Fruit fly (Drosophila melanogaster): ENCODE measurements around the gene Tango5.

Gene Tango5

DNA sequence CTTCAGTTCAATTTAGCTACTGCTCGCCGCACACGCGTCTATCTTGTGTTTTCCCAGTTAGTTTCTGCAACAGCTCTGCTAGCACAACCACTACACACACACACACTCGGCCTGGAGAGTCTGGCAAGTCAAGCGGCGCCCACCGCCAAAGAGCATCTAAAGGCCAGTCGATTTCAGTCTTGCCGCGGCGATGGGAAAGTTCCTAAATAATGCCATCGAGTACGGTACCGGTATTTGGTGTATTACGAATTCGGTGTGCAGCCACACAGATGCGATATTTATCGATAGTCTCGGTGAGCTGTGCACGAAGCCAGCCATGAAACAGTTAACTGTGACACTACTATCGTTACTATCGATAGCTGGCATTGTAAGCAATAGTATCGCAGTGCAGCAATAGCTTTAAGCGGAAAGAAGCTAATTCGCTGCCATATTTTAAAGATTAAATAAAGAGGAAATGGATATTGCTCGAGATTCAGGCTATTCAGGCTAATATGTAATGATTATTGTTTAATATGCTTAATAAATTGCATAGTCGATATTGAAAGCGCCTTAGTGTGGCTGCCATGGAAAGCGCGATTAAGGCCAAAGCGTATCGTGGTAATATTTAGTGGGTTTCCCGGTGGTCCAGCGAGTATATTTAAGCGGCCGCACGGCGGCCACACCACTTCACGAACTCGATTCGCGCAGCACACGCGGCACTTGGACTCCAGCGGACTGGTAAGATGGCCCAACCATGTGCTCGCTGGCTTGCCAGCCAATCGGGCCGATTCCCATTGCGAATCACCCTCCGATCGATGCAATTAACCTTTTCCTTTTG lies 19.2 kb downstream of the Tango5 start, which contains the start of gene stx (continued):
- TF ChIP-seq OdsH (GFP tag; optimal IDR thresholded peaks at IDR 0.05) (no peak), CG34406 (GFP tag; optimal IDR thresholded peaks at IDR 0.05) (no peak), Smox (GFP tag; optimal IDR thresholded peaks at IDR 0.05) (no peak), Blimp-1 (GFP tag; optimal IDR thresholded peaks at IDR 0.05) (no peak), CG8319 (GFP tag; optimal IDR thresholded peaks at IDR 0.05) (no peak), CG6163 (GFP tag; IDR thresholded peaks at IDR 0.05) (peak; percentile 55), CG9139 (GFP tag; optimal IDR thresholded peaks at IDR 0.05) (peak; percentile 37), CG6792 (GFP tag; optimal IDR thresholded peaks at IDR 0.05) (no peak), Sox14 (GFP tag; optimal IDR thresholded peaks at IDR 0.05) (peak; percentile 30), Sox102F (GFP tag; optimal IDR thresholded peaks at IDR 0.05) (no peak), Ets96B (tag; optimal IDR thresholded peaks at IDR 0.05) (no peak), CG31627 (GFP tag; optimal IDR thresholded peaks at IDR 0.05) (no peak), Hr4 (GFP tag; optimal IDR thresholded peaks at IDR 0.05) (no peak), CG3919 (GFP tag; optimal IDR thresholded peaks at IDR 0.05) (peak; percentile 52), eg (GFP tag; IDR thresholded peaks at IDR 0.05) (peak; percentile 65; the same call in 2 of the 3 replicates), CG1621 (tag; optimal IDR thresholded peaks at IDR 0.05) (peak; percentile 14), fd59A (GFP tag; optimal IDR thresholded peaks at IDR 0.05) (no peak)

DNA sequence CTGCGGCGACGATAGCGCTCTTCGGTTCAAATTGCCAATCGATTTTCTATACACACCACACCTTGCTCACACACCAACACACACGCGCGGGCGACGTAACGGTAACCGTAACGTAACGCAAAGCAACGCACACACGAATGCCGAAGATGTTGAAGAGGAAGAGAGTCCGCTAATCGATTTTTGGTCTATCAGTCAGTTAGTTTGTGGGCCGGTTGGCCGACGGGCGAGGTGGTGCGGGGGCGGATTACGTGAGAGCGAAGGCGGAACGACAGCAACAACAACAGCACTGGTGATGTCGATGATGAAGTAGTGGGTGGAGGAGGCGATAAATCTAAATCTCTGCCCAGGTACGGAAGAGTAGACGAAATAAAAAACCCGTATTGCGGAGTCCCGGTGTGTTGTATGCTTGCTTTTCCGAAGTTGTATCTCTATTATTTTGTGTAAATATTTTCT lies 19.9 kb downstream of the Tango5 start, which contains the start of gene ras:
Gene ras (plus strand): TSS at position 188 of the 453 bp plus-strand sequence.
- TF ChIP-seq CG8119 (GFP tag; IDR thresholded peaks at IDR 0.05) (no peak), Eip78C (GFP tag) (peak; percentile 50), CG6276 (GFP tag; optimal IDR thresholded peaks at IDR 0.05) (peak; percentile 11)

DNA sequence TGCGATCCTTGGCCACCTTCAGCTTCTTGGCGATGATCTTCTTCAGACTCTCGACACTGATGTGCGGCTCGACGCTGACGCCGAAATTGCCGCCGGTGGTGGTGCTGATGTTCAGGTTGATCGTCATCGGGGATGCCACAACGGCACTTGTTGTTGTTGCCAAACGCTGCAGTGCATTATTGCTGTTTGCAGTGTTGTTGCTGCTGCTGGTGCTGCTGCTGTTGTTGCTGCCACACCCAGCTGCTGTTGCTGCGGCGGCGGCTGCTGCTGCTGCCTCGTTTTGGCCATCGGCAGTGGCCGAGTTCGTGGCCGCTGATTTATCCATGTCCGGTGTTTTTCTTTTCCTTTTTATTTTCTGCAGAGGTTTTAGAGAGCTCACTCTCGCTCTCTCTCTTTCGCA lies 20.4 kb downstream of the Tango5 start:
- TF ChIP-seq Hr39 (GFP tag; optimal IDR thresholded peaks at IDR 0.05) (no peak), CG8119 (GFP tag; IDR thresholded peaks at IDR 0.05) (peak; percentile 33; the same call in 1 of the 3 replicates)

DNA sequence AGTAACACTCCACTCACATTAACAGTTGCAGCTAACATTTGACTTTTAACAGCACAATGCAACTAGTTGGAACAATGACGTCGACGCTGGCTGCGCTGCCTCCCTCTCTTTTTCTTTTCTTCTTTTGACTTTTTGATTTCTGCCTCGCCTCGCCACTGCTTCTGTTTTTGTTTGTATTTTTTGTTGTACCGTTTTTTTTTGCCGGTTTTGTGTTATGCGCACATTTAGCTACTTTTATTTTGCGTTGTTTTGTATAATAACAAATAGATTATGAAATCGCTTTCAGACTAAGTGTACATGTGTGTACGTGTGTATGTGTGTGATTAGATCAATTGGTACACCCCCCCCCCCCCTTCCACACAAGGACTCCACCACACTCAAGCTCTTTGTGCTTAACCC lies 21.6 kb downstream of the Tango5 start:
- TF ChIP-seq CG32006 (GFP tag; optimal IDR thresholded peaks at IDR 0.05) (no peak), fkh (GFP tag; optimal IDR thresholded peaks at IDR 0.05) (peak; percentile 36), CG6163 (GFP tag; IDR thresholded peaks at IDR 0.05) (peak; percentile 52; the same call in 2 of the 3 replicates), CG8119 (GFP tag; IDR thresholded peaks at IDR 0.05) (0 out of 3 replicates have a peak, but pooled peaks have one; percentile 20), CG15336 (GFP tag; IDR thresholded peaks at IDR 0.05) (0 out of 2 replicates have a peak, but pooled peaks have one; percentile 16), CG6276 (GFP tag; optimal IDR thresholded peaks at IDR 0.05) (peak; percentile 56), Gug (GFP tag; IDR thresholded peaks at IDR 0.05) (no peak), eg (GFP tag; IDR thresholded peaks at IDR 0.05) (peak; percentile 76), vri (GFP tag; optimal IDR thresholded peaks at IDR 0.05) (peak; percentile 36), CG9139 (GFP tag; optimal IDR thresholded peaks at IDR 0.05) (peak; percentile 17), Hr38 (GFP tag; optimal IDR thresholded peaks at IDR 0.05) (no peak), CG6808 (GFP tag; optimal IDR thresholded peaks at IDR 0.05) (peak; percentile 4)

DNA sequence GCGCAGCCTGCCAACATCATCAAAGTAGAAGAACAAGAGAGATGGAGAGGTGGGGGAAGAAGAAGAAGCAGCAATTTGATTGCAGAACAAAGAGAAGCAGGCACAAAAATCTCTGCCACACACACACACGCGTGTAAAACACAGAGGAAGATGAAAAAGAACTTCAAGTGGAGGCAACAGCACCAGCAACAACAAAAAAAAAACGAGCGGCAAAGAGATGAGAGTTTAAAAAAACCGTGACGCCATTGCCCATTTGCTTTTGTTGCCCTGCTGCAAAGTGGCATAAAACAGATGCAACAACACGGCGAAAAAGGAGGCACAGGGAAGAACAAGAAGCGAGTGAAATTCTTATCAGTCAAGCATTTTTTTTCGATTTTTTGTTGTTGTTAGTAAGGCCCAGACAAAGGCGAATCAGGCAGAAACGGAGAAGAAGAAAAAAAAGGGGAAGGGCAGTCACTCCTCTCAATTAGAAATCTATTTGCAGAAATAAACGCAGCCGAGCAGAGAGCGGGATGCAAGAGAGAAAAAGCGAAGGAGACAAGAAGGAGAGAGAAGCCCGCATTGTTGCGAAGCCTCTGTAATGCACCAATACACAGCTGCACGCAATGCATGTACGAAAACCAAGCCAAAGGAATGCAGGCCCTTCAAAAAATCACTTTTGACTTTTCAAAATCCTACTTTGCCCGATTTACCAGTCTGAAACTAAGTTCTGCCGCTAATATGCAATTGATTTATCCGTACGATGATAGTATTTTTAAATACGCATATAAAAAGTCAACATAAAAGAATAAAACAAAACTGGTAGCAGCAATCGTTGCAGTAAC lies 22.2 kb downstream of the Tango5 start:
- TF ChIP-seq CG6163 (GFP tag; IDR thresholded peaks at IDR 0.05) (peak; percentile 77; the same call in 2 of the 3 replicates), Eip78C (GFP tag) (peak; percentile 37), fd59A (GFP tag; optimal IDR thresholded peaks at IDR 0.05) (no peak), CG16779 (tag; optimal IDR thresholded peaks at IDR 0.05) (peak; percentile 35), vri (GFP tag; optimal IDR thresholded peaks at IDR 0.05) (peak; percentile 32), Ets21C (GFP tag; optimal IDR thresholded peaks at IDR 0.05) (no peak), dac (GFP tag; optimal IDR thresholded peaks at IDR 0.05) (no peak), CG7368 (GFP tag; optimal IDR thresholded peaks at IDR 0.05) (no peak), cyc (GFP tag; optimal IDR thresholded peaks at IDR 0.05) (no peak), CG32006 (GFP tag; optimal IDR thresholded peaks at IDR 0.05) (peak; percentile 22), pdm3 (GFP tag; optimal IDR thresholded peaks at IDR 0.05) (no peak), fkh (GFP tag; optimal IDR thresholded peaks at IDR 0.05) (no peak), Ets96B (tag; optimal IDR thresholded peaks at IDR 0.05) (peak; percentile 21), topi (GFP tag; optimal IDR thresholded peaks at IDR 0.05) (no peak), CG4318 (GFP tag; optimal IDR thresholded peaks at IDR 0.05) (no peak), Eip93F (GFP tag; optimal IDR thresholded peaks at IDR 0.05) (no peak), CG3032 (tag; optimal IDR thresholded peaks at IDR 0.05) (peak; percentile 24), ss (GFP tag; optimal IDR thresholded peaks at IDR 0.05) (peak; percentile 62 to 69), Sox15 (GFP tag; optimal IDR thresholded peaks at IDR 0.05) (no peak)
